Worm (Caenorhabditis elegans): ENCODE data around the gene kcc-3.

DNA sequence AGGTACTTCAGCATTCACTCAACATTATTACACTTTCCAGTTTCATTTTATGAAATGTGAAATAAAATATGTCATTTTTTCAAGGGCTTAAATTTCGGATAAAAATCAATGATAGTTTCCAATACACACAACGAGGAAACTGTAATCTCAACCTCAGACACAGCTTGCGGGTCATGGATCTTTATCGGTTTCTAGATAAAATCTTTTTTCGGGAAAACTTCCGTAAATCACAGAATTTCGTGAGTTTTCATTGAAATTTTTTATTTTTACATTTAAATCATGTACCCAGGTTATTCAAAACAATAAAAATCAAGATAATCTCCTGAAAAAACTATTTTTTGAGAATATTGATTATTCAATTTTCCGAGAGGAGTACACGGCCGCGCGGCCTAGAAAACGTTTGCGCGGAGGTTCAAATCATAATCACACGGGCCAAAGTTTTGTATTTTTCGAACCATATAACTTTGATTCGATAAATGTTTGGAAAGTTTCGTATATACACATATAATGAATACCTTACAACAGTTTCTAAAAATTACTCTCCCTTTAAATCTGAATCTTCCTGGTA, 36.7 kb downstream of the kcc-3 start:
- peak; percentile 72 for TF ChIP-seq ama-1 (optimal IDR thresholded peaks at IDR 0.05)
- no peak for TF ChIP-seq mml-1 (tag; optimal IDR thresholded peaks at IDR 0.05)
- TF ChIP-seq fkh-10 (GFP tag; optimal IDR thresholded peaks at IDR 0.05) = no peak
- TF ChIP-seq ceh-28 (tag; optimal IDR thresholded peaks at IDR 0.05) = peak; percentile 11

Measured in whole organism, L3 larva.